Worm (Caenorhabditis elegans): Measurements from ENCODE around the gene sdz-36.

Gene sdz-36

ce11 chrIV:9676535-9676934 is 14.2 kb upstream of the sdz-36 start (continued):
- TF ChIP-seq nhr-41 (GFP tag; IDR thresholded peaks at IDR 0.05), result no peak

ce11 chrIV:9677226-9677992 is 13.3 kb upstream of the sdz-36 start:
- TF ChIP-seq spr-1 (tag; optimal IDR thresholded peaks at IDR 0.05) (peak; percentile 17), ctbp-1 (GFP tag; IDR thresholded peaks at IDR 0.05) (peak; percentile 70; the same call in 1 of the 2 replicates), ceh-32 (tag; optimal IDR thresholded peaks at IDR 0.05; ENCODE audit: poor library complexity) (no peak), ces-1 (GFP tag; optimal IDR thresholded peaks at IDR 0.05) (peak; percentile 81), sdz-12 (GFP tag; optimal IDR thresholded peaks at IDR 0.05) (no peak), zfp-2 (tag; optimal IDR thresholded peaks at IDR 0.05) (no peak), ztf-7 (tag; optimal IDR thresholded peaks at IDR 0.05) (no peak), nhr-76 (tag; optimal IDR thresholded peaks at IDR 0.05) (no peak), attf-4 (tag; optimal IDR thresholded peaks at IDR 0.05) (no peak), dmd-6 (GFP tag; IDR thresholded peaks at IDR 0.05) (peak; percentile 92), daf-16 (GFP tag; optimal IDR thresholded peaks at IDR 0.05) (peak in 1 of 2 experiments; percentile 46), daf-16 (tag; optimal IDR thresholded peaks at IDR 0.05) (peak; percentile 76), snpc-4 (tag; optimal IDR thresholded peaks at IDR 0.05) (no peak), mxl-2 (GFP tag; conservative IDR thresholded peaks at IDR 0.05) (0 out of 2 replicates have a peak, but pooled peaks have one; percentile 9), jun-1 (tag; optimal IDR thresholded peaks at IDR 0.05) (no peak), egl-27 (tag; optimal IDR thresholded peaks at IDR 0.05) (no peak), ceh-44 (GFP tag; IDR thresholded peaks at IDR 0.05) (no peak), dve-1 (tag; optimal IDR thresholded peaks at IDR 0.05; ENCODE audit: insufficient read depth) (peak; percentile 74), nhr-6 (tag; optimal IDR thresholded peaks at IDR 0.05) (no peak), vab-7 (GFP tag; IDR thresholded peaks at IDR 0.05) (no peak), saeg-2 (GFP tag; IDR thresholded peaks at IDR 0.05) (no peak), aly-2 (tag; optimal IDR thresholded peaks at IDR 0.05) (no peak), mes-2 (tag; optimal IDR thresholded peaks at IDR 0.05; ENCODE audit: poor library complexity, severe bottlenecking) (peak; percentile 41), madf-9 (GFP tag; conservative IDR thresholded peaks at IDR 0.05) (no peak), F26F4.8 (GFP tag; conservative IDR thresholded peaks at IDR 0.05) (no peak), dmd-9 (GFP tag; IDR thresholded peaks at IDR 0.05) (no peak), zip-11 (GFP tag; IDR thresholded peaks at IDR 0.05) (no peak), lin-39 (tag; optimal IDR thresholded peaks at IDR 0.05) (no peak), T26A8.4 (GFP tag; IDR thresholded peaks at IDR 0.05) (peak; percentile 49; the same call in 1 of the 2 replicates), ZK546.5 (tag; optimal IDR thresholded peaks at IDR 0.05) (no peak), nhr-237 (tag; optimal IDR thresholded peaks at IDR 0.05) (no peak), daf-12 (tag; optimal IDR thresholded peaks at IDR 0.05) (no peak), cey-2 (tag; optimal IDR thresholded peaks at IDR 0.05; ENCODE audit: borderline replicate concordance, insufficient read depth) (no peak), tra-1 (GFP tag; IDR thresholded peaks at IDR 0.05) (peak; percentile 69), egl-43 (GFP tag; IDR thresholded peaks at IDR 0.05) (no peak), daf-19 (GFP tag; conservative IDR thresholded peaks at IDR 0.05) (no peak), arid-1 (GFP tag; conservative IDR thresholded peaks at IDR 0.05) (no peak), nhr-28 (tag; optimal IDR thresholded peaks at IDR 0.05) (peak; percentile 89), ceh-20 (GFP tag; IDR thresholded peaks at IDR 0.05) (no peak; the same call in 1 of the 2 replicates), F44E2.7 (GFP tag; IDR thresholded peaks at IDR 0.05) (no peak), ama-1 (optimal IDR thresholded peaks at IDR 0.05) (no peak), rbr-2 (tag; optimal IDR thresholded peaks at IDR 0.05) (peak; percentile 67), lir-3 (tag; optimal IDR thresholded peaks at IDR 0.05) (no peak), Y75B8A.6 (GFP tag; IDR thresholded peaks at IDR 0.05) (no peak), nhr-77 (tag; optimal IDR thresholded peaks at IDR 0.05) (peak; percentile 78), set-16 (GFP tag; IDR thresholded peaks at IDR 0.05) (no peak), ceh-82 (tag; optimal IDR thresholded peaks at IDR 0.05) (no peak), F37D6.2 (tag; optimal IDR thresholded peaks at IDR 0.05) (no peak)

Data from whole organism, L4 larva.